Worm (Caenorhabditis elegans): Measurements from ENCODE around the gene lmd-3.

lmd-3 gene

DNA sequence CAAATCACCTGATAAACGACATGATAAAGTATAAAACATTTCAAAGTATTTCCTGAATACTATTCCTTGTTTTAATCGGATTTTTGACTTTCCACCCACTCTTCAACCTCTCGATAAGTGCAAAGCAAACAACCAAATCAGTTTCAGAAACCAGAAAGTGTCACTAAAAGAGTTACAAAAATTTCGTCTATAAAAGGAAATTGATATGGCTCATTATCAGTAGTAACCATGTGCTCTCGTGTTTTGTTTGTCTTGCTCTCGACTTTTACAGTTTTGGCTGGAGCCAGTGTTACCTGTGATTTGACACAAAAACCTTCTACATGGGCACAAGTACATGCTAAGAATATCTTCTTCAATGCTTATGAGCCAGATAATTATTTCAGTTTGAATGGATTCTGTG is 60.9 kb downstream of the lmd-3 start, which contains the start of gene F52E1.14 (continued):
- no peak for TF ChIP-seq sdz-12 (GFP tag; optimal IDR thresholded peaks at IDR 0.05)
- TF ChIP-seq nhr-77 (tag; optimal IDR thresholded peaks at IDR 0.05): peak; percentile 84
- TF ChIP-seq hlh-11 (tag; optimal IDR thresholded peaks at IDR 0.05): peak; percentile 72
- peak; percentile 80 for TF ChIP-seq dmd-6 (GFP tag; IDR thresholded peaks at IDR 0.05)
- no peak for TF ChIP-seq pha-4 (GFP tag; IDR thresholded peaks at IDR 0.05)
- no peak for TF ChIP-seq pha-4 (tag; optimal IDR thresholded peaks at IDR 0.05)
- TF ChIP-seq nhr-111 (GFP tag; optimal IDR thresholded peaks at IDR 0.05): no peak
- TF ChIP-seq nhr-237 (tag; optimal IDR thresholded peaks at IDR 0.05): no peak
- no peak for TF ChIP-seq saeg-2 (GFP tag; IDR thresholded peaks at IDR 0.05)
- TF ChIP-seq daf-16 (GFP tag; optimal IDR thresholded peaks at IDR 0.05): no peak
- peak; percentile 80 for TF ChIP-seq daf-16 (tag; optimal IDR thresholded peaks at IDR 0.05)
- no peak for TF ChIP-seq gei-8 (GFP tag; optimal IDR thresholded peaks at IDR 0.05)
- TF ChIP-seq R02D3.7 (tag; optimal IDR thresholded peaks at IDR 0.05): no peak
- no peak for TF ChIP-seq lir-3 (tag; optimal IDR thresholded peaks at IDR 0.05)
- peak in 1 of 2 experiments; percentile 56 for TF ChIP-seq unc-62 (GFP tag; optimal IDR thresholded peaks at IDR 0.05 in 1 of 2)
- TF ChIP-seq unc-62 (tag; optimal IDR thresholded peaks at IDR 0.05): no peak
- TF ChIP-seq madf-9 (GFP tag; conservative IDR thresholded peaks at IDR 0.05): no peak
- TF ChIP-seq nhr-6 (tag; optimal IDR thresholded peaks at IDR 0.05): no peak

DNA sequence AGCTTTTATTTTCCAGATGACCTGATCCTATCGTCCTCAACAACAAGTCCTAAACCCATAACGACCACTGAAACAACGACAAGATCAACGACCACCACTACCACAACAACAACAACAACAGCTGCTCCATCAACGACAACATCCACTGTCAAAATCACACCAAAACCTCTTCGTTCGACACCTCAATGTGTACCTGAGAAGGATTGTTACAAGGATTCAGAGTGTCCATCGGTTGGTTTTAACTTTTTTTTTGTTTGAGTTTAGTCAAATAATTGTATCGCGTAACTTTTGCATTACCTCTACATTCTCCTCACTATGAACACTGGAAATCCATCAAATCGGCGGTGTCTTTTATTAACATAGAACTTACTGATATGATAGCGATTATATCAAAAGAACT is 64.5 kb downstream of the lmd-3 start:
- TF ChIP-seq mxl-2 (GFP tag; conservative IDR thresholded peaks at IDR 0.05) (no peak), unc-62 (GFP tag; optimal IDR thresholded peaks at IDR 0.05 in 1 of 2) (peak in 1 of 2 experiments; percentile 92), unc-62 (tag; optimal IDR thresholded peaks at IDR 0.05) (no peak), D1046.2 (GFP tag; IDR thresholded peaks at IDR 0.05) (no peak), nhr-237 (tag; optimal IDR thresholded peaks at IDR 0.05) (no peak), daf-16 (GFP tag; optimal IDR thresholded peaks at IDR 0.05) (peak in 1 of 2 experiments; percentile 79), daf-16 (tag; optimal IDR thresholded peaks at IDR 0.05) (no peak), ctbp-1 (GFP tag; IDR thresholded peaks at IDR 0.05) (no peak), spr-3 (GFP tag; optimal IDR thresholded peaks at IDR 0.05) (no peak), zfp-2 (tag; optimal IDR thresholded peaks at IDR 0.05) (no peak), skn-1 (tag; optimal IDR thresholded peaks at IDR 0.05) (no peak), F10B5.3 (tag; optimal IDR thresholded peaks at IDR 0.05) (no peak)

DNA sequence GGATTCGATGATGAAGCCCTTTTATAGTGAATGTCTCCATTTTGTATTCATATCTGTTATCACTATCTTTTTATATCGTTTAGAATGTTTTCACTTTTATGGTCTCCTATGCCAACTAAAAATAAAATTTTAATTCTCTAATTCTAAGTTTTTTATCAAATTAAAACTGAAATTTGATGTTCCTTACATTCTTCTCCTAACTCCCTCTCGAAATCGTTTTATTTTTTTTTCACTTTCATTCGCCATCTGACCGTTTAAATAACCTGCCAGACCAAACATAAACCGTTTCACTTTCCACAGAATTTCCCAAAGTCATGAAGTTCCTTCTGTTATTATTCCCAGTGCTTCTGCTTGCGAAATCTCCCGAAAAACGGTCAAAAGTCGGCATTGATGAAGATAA is 65.4 kb downstream of the lmd-3 start, which contains the start of gene F52E1.5:
Gene F52E1.5, plus strand, starts transcription at position 301 of the 400 bp plus-strand sequence.
- TF ChIP-seq sdz-12 (GFP tag; optimal IDR thresholded peaks at IDR 0.05) (no peak), nhr-42 (GFP tag; IDR thresholded peaks at IDR 0.05) (no peak), dve-1 (tag; optimal IDR thresholded peaks at IDR 0.05; ENCODE audit: insufficient read depth) (no peak), nhr-10 (tag; optimal IDR thresholded peaks at IDR 0.05) (no peak), D1046.2 (GFP tag; IDR thresholded peaks at IDR 0.05) (no peak), nhr-41 (GFP tag; IDR thresholded peaks at IDR 0.05) (no peak), zag-1 (tag; optimal IDR thresholded peaks at IDR 0.05) (no peak), nhr-76 (tag; optimal IDR thresholded peaks at IDR 0.05) (no peak), Y75B8A.6 (GFP tag; IDR thresholded peaks at IDR 0.05) (no peak), ceh-20 (GFP tag; IDR thresholded peaks at IDR 0.05) (no peak), pha-4 (GFP tag; IDR thresholded peaks at IDR 0.05) (no peak), pha-4 (tag; optimal IDR thresholded peaks at IDR 0.05) (no peak), F37D6.2 (tag; optimal IDR thresholded peaks at IDR 0.05) (no peak), madf-5 (GFP tag; IDR thresholded peaks at IDR 0.05) (no peak), saeg-2 (GFP tag; IDR thresholded peaks at IDR 0.05) (no peak), dmd-8 (GFP tag; IDR thresholded peaks at IDR 0.05) (no peak)

DNA sequence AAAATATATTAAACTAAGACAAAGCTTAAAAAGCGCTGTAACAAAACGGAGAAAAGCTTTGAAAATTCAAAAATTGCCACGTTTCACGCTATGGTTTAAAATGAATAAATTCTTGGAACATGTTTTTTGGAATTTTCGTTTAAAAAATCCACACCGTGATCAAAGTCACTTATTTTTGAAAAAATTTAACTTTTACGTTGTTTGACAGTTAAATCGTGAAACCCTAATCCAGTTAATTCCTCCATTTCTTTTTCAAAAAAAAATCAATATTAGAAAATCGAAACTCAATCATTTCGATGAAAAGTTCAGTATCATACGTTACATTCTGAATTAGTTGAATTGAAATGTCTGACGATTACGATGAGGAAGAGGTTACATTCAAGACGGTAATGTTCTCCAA is 68.8 kb downstream of the lmd-3 start, which contains the start of gene F38E1.3:
Gene F38E1.3, plus strand, starts transcription at position 301 of the 400 bp plus-strand sequence.
- TF ChIP-seq php-3 (GFP tag; IDR thresholded peaks at IDR 0.05) (no peak), F44E2.7 (GFP tag; IDR thresholded peaks at IDR 0.05) (no peak), zip-2 (tag; optimal IDR thresholded peaks at IDR 0.05) (no peak), nhr-48 (tag; optimal IDR thresholded peaks at IDR 0.05) (no peak), snpc-4 (tag; optimal IDR thresholded peaks at IDR 0.05) (no peak), lim-7 (GFP tag; IDR thresholded peaks at IDR 0.05) (no peak), zip-11 (GFP tag; IDR thresholded peaks at IDR 0.05) (no peak), zag-1 (tag; optimal IDR thresholded peaks at IDR 0.05) (no peak), ceh-62 (tag; optimal IDR thresholded peaks at IDR 0.05) (no peak), nhr-11 (tag; optimal IDR thresholded peaks at IDR 0.05) (no peak), hmg-1.1 (GFP tag; IDR thresholded peaks at IDR 0.05) (no peak), hif-1 (tag; optimal IDR thresholded peaks at IDR 0.05) (no peak)
